Worm (Caenorhabditis elegans) whole organism, L4/young adult: ENCODE measurements around the gene clec-66.

ENCODE experiments used
- W03F9.2 ChIP-seq: fragments of 150-350 bp; optimal IDR thresholded peaks from 2 replicates; lab custom pipeline; 2014; ENCODE audit warnings: missing biosample characterization, missing genetic modification characterization
- dao-5 ChIP-seq: sonication (generic microtip); optimal IDR thresholded peaks from 2 replicates; lab custom pipeline; 2016; ENCODE audit warnings: missing genotype, missing genetic modification characterization, moderate library complexity, missing compliant biosample characterization
- him-1 ChIP-seq: sonication (generic microtip); optimal IDR thresholded peaks from 2 replicates; lab custom pipeline; 2016; ENCODE audit warnings: missing genotype, missing genetic modification reagents, missing genetic modification characterization, missing compliant biosample characterization

Gene clec-66

DNA sequence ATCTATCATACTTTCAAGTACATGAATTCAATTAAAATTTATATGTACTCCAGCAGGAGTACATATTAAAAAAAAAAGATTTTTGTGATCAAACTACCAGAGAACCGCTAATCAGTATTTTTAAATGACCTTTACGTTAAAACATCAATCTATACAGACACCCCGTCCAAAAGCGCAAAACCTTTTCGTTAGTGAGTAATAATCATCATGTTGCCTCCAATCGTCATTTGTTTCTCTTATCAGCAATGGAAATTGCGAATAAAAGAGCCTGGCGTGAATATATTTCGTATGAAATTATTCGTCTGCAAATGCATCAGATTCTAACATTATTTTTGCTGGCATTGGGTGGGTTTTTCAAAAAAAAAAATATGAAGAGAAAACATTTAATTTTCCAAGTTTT lies at the start of gene clec-66:
Gene clec-66, plus strand, starts transcription at position 225 of the 400 bp plus-strand sequence.
- TF ChIP-seq dao-5 (no peak), him-1 (tag; lab: Kevin White, UChicago) (no peak), W03F9.2 (tag; lab: Kevin White, UChicago) (no peak)

DNA sequence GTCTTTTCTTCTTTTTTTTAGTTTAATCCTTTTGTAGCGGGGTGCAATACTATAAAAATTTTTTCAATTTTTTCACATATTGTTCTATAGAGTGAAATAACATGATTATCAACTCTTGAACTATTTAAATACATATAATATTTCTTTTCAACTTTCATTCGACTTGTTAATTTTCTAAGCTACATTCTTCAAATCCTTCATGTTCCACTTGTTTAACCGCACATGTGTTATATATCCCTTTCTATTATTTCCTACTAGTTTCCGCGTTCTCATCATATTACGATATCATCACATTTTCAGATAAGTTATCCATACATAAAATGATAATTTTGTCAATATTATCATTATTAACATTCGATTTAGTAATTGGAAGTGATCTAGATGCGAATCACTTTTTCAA lies 48.3 kb upstream of the clec-66 start, which contains the start of gene Y46G5A.29:
Gene Y46G5A.29, plus strand, starts transcription at position 301 of the 400 bp plus-strand sequence.
- TF ChIP-seq dao-5 (no peak), W03F9.2 (tag; lab: Kevin White, UChicago) (no peak), him-1 (tag; lab: Kevin White, UChicago) (no peak)

DNA sequence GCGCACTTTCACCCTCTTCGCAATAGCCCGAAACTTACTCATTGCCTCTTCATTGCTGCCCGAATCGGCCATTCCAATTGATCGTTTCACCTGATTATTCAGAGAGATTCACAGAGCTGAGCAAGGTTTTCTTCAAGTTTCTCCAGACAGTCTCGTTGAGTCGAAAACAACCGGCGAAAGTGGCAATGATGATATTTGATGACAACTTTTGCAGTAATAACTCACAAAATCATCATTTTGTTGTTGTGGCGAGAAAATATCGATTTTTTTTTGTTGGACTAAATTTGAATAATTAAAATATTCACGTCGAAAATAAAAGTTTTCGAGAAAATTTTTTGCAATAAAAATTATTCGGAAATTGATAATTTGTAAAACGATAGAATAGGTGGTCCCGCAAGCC lies 38.6 kb upstream of the clec-66 start, which contains the start of gene snf-5:
Gene snf-5, minus strand, starts transcription at position 182 of the 400 bp plus-strand sequence.
- TF ChIP-seq W03F9.2 (tag; lab: Kevin White, UChicago) = no peak
- TF ChIP-seq him-1 (tag; lab: Kevin White, UChicago) = no peak
- TF ChIP-seq dao-5 = no peak

DNA sequence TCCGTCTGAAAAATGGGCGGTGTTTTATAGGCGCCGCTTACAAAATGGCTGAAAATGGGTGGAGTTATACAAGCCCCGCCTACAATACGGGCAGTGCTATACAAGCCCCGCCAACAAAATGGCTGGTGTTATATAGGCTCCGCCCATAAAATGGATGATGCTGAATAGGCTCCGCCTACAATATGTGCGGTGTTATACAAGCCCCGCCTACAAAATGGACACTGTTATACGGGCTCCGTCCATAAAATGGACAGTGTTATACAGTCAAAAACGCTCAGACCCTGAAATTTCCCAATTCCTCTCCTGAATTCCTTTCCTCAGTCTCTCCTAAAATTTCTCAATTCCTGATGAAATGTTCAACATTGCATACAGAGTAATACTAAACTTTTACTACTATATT lies 38.1 kb upstream of the clec-66 start:
- TF ChIP-seq W03F9.2 (tag; lab: Kevin White, UChicago) (no peak), dao-5 (no peak), him-1 (tag; lab: Kevin White, UChicago) (no peak)

DNA sequence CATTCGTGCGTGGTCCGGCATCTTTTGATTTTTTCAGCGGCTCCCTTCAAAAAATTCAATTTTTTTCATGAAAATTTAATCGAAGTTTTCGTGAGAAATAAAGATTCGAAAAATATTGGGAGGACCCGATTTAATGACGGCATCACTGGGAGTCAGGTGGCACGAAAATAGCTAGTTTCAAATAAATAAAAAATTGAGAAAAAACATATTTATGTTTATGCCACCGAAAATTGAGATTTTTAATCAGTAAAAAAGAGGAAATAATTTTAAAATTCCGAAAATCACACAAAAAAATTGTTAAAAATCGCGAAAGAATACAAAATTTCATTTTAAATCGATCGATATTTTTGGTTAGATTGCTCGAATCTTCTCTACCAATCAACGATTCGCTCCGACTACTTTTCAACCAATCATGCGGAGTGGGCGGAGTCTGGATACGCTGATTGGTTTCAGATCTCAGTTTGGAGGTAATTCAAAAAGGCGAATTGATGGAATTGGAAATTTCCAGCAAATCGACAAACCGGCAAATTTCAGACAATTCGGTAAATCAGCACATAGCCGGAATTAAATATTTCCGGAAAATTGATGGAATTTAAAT lies 26.0 kb upstream of the clec-66 start, which contains the start of gene gsy-1:
Gene gsy-1, minus strand, starts transcription at position 51 of the 598 bp plus-strand sequence.
- TF ChIP-seq W03F9.2 (tag; lab: Kevin White, UChicago) = no peak
- no peak for TF ChIP-seq dao-5
- TF ChIP-seq him-1 (tag; lab: Kevin White, UChicago) = no peak

DNA sequence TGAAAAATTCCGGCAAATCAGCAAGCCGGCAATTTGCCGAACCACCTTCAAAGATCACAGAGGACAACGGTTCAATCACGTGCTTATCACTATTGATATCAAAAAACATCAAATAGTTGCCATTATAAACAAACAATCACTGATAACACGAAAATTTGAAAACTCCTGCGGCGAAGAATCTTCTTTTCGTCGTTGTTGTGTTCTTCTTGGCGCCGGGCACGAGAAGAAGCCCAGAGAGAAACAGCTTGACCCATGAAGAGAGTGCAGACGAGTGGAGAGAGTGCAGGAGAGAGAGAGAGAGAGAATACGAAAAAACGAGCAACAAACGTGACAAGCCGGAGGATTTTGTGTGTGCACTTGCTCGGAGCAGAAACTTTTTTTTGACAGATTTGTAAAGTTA lies 25.5 kb upstream of the clec-66 start:
- no peak for TF ChIP-seq him-1 (tag; lab: Kevin White, UChicago)
- no peak for TF ChIP-seq dao-5
- TF ChIP-seq W03F9.2 (tag; lab: Kevin White, UChicago) = no peak

DNA sequence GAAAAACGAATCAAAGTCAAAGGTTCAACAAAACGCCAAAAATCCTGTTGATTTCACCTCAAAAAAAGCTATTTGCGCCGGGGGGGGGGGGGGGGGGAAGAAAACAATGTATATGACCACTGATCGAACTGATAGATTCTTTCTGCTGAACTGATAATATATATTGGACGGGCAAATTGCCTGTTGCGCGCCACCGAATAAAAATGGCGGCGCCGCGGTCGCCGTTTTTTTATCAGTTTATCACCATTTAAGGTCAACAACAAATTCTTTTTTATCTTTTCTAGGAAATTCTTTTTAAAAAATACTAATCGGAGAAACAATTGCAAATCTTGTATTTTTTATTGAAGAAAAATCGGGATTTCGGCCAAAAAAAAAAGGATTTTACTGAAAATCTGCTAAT lies 24.4 kb upstream of the clec-66 start:
- TF ChIP-seq him-1 (tag; lab: Kevin White, UChicago) = no peak
- no peak for TF ChIP-seq W03F9.2 (tag; lab: Kevin White, UChicago)
- no peak for TF ChIP-seq dao-5

DNA sequence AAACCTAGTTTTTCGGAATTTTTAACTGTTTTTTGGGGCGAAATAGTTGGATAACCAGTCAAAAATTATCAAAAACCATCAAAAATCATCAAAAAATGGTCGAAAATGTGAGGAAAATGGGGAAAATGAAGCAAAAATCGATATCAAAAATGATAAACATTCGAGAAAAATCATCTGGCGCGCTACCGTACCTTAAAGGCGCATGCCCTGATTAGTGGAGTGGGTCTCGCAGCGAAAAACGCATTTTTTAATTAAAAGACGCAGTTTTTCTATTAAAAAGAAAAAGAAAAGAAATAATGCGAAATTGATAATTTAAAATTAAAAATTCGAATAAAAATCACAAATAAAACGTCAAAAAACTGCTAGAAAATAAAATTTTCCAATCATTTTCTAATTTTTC lies 23.8 kb upstream of the clec-66 start, which contains the start of gene F35C5.1:
Gene F35C5.1, plus strand, starts transcription at position 399 of the 400 bp plus-strand sequence.
- TF ChIP-seq W03F9.2 (tag; lab: Kevin White, UChicago) = no peak
- TF ChIP-seq him-1 (tag; lab: Kevin White, UChicago) = no peak
- no peak for TF ChIP-seq dao-5

DNA sequence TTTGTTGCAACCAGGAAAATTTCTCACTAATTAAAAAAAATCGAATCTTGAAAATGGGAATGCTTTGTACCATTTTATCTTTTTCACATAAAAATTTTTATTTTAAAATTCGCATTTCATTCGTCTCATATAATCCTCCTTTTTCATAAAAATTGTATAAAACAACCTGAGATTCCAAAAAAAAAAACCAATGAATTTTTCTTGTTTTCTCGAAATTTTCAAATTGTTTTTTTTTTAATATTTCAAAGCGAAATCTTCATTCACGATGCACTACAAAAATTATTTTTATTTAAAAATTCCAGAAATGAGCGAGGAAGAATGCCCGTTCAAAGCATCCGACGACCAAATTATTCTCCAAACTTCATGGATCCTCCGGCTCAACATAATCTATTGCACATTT lies 19.2 kb upstream of the clec-66 start, which contains the start of gene sra-14:
Gene sra-14, plus strand, starts transcription at position 301 of the 400 bp plus-strand sequence.
- no peak for TF ChIP-seq W03F9.2 (tag; lab: Kevin White, UChicago)
- no peak for TF ChIP-seq him-1 (tag; lab: Kevin White, UChicago)
- TF ChIP-seq dao-5 = no peak

DNA sequence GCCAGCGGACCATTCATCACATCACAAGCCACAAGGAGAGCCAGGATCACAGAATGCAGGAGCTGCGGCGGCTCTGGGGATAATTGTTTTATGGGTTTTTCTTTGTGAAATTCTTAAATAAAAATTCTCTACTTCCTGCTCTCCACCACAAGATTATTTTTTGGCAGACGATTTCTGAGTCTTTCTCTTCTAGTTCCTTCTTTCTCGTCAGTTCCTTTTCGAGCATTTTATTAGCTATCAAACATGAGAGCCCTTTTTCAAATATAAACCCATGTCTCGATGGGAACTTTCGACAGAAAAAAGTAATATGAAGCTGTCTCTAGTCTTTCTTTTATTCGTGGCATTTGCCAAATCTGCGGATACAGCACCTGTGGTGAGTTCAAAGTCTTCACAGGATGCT lies 15.7 kb upstream of the clec-66 start, which contains the start of gene F35C5.3:
Gene F35C5.3, plus strand, starts transcription at position 301 of the 400 bp plus-strand sequence.
- TF ChIP-seq W03F9.2 (tag; lab: Kevin White, UChicago) = no peak
- TF ChIP-seq him-1 (tag; lab: Kevin White, UChicago) = no peak
- no peak for TF ChIP-seq dao-5

DNA sequence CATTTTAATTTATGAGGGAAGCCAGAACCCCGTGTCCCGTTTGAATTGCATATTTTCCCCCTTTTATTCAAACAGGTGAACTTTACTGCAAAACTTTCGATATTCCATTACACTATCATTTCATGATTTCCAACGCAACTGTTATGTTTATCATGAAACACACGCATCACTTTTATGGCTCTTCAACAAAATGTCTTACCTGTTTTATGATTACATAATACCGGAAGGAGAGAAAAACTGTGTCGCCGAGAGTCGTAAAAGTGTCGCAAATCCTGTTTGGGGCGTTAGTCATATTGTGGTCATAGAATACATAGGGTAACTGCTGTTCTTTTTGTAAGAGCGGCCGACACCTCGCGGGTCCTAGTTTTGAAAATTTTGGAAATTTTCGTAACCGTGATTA lies 11.8 kb upstream of the clec-66 start:
- no peak for TF ChIP-seq him-1 (tag; lab: Kevin White, UChicago)
- TF ChIP-seq W03F9.2 (tag; lab: Kevin White, UChicago) = no peak
- TF ChIP-seq dao-5 = no peak

DNA sequence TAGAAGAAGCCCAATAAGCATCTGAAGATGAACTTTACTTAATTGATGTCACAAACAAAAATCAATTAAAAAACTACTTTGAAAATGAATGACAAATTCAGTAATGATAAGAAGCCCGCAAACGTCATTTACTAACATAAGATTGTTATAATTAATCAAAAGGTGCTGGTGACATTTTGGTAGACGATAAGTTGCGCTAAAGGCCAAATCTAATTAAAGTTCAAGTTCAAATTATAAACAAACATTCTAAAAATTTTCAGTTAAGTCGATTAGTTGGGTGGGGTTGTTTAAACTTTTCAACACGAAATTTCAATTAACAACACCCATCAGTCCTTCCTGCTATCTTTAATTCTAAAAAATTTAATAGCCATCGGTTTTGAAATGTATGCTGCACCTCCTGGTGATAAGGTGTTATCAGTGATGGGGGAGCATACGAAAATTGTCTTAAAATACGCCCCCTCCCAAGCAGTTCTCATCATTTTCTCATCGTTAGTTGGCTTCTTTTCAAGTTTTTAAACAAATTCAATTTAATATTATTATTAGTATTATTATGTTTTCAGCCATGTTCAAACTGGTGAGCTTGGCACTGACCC lies 9.0 kb upstream of the clec-66 start, which contains the start of the genes clec-62 and clec-63:
Gene clec-62, minus strand, starts transcription at position 51 of the 593 bp plus-strand sequence.
Gene clec-63, plus strand, starts transcription at position 561 of the 593 bp plus-strand sequence.
- TF ChIP-seq him-1 (tag; lab: Kevin White, UChicago) (no peak), W03F9.2 (tag; lab: Kevin White, UChicago) (no peak), dao-5 (no peak)

DNA sequence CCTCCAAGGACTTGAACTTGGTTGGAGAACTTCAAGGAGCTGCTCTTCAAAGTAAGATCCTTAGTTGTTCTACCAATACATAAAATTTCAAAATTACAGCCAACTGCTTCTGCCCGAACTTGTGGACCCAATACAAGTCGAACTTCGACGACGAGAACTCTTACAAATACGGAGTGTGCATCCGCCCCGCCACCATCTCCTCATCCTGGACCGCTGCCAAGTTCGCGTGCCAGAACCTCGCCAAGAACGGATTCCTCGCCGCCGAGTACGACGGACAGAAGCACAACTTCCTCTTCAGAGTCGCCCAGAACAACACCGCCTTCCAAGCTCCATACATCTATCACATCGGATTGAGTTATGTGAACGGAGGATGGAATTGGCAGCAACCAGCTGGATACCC lies 7.5 kb upstream of the clec-66 start:
- TF ChIP-seq him-1 (tag; lab: Kevin White, UChicago) (no peak), W03F9.2 (tag; lab: Kevin White, UChicago) (no peak), dao-5 (no peak)

DNA sequence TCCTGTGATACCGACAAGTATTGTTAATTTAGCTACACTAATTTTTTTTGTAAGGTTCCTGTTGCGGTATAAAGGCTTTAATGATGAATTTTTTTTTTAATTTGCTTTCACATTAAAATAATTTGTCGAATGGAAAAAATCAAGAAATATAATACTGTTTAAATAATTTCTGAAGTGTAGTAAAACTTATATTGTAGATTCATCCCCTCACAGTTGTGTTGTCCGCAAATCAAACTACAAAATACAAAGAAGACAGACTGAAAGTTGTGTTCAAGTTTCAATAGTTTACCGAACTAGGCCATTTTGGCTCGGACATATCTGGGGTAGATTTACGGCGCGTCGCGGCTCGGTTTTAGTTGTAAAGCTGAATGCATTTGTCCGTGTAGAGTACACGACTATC lies 6.8 kb upstream of the clec-66 start:
- TF ChIP-seq dao-5 (no peak), him-1 (tag; lab: Kevin White, UChicago) (no peak), W03F9.2 (tag; lab: Kevin White, UChicago) (no peak)
